Worm (Caenorhabditis elegans): ENCODE measurements around the gene EGAP1.1.
A peak's percentile ranks its signal among the peaks of the same experiment; 100 is the strongest.

DNA sequence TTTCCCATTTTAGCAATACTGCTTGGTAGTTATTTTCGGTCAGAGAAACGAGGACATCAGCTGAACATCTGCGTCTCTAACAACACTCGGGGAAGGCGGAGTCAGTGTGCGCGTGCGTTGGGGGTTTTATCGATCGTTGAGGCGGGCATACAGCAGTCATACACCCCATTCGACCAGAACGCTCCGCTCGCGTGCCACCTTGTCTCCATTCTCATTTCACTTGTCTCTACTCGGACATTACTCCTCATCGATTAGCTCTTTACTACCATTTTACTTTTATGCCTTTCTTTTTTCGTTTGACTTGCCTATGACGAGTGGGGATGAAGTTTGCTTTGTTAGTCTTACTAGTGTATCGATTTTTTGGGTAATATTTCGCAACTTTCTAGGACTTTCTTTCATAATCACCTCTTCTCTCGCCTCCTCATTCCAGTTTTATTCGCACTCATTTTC, 3.5 kb upstream of the EGAP1.1 start:
- TF ChIP-seq flt-1 (GFP tag; IDR thresholded peaks at IDR 0.05), result peak; percentile 68; the same call in 1 of the 2 replicates
- no peak for TF ChIP-seq ref-1 (GFP tag; conservative IDR thresholded peaks at IDR 0.05)
- no peak for TF ChIP-seq med-1 (GFP tag; optimal IDR thresholded peaks at IDR 0.05; ENCODE audit: insufficient read depth)
- peak; percentile 92 for TF ChIP-seq T22C8.4 (GFP tag; IDR thresholded peaks at IDR 0.05)
